Fruit fly (Drosophila melanogaster) whole organism, embryonic: Measurements from ENCODE around the gene Nmdar1.

Experiments used
- Atf3 ChIP-seq: fragments of 200-800 bp; sonication (Bioruptor generic); optimal IDR thresholded peaks from 3 replicates; lab custom pipeline; 2016; ENCODE audit warnings: missing biosample characterization, missing genetic modification characterization
- CG11695 ChIP-seq: fragments of 200-800 bp; sonication (Bioruptor generic); IDR thresholded peaks from 3 replicates; pipeline ENCODE4 v1.3.6; 2022; ENCODE audit warnings: missing biosample characterization, missing genetic modification characterization
- CG13624 ChIP-seq: fragments of 200-800 bp; sonication (Bioruptor generic); optimal IDR thresholded peaks from 2 replicates; lab custom pipeline; 2016; ENCODE audit warnings: missing biosample characterization, missing genetic modification characterization
- CG16779 ChIP-seq: fragments of 200-800 bp; sonication (Bioruptor generic); IDR thresholded peaks from 2 replicates; pipeline ENCODE4 v1.3.6; 2022; ENCODE audit warnings: missing biosample characterization, missing genetic modification characterization
- CG4328 ChIP-seq: fragments of 200-800 bp; sonication (Bioruptor generic); optimal IDR thresholded peaks from 3 replicates; lab custom pipeline; 2017; ENCODE audit warnings: missing biosample characterization, missing genetic modification reagents, missing genetic modification characterization
- Dfd ChIP-seq, 2 experiments: fragments of >200 bp; optimal IDR thresholded peaks; 2 replicates each; lab custom pipeline; 2017; ENCODE audit warnings: missing biosample characterization in 2 of 2, missing genetic modification characterization in 2 of 2
- Poxn ChIP-seq: fragments of 200-800 bp; sonication (Bioruptor generic); IDR thresholded peaks from 2 replicates; pipeline ENCODE4 v1.3.6; 2022; ENCODE audit warnings: missing biosample characterization, missing genetic modification characterization
- Ptx1 ChIP-seq: fragments of 200-800 bp; sonication (Bioruptor generic); IDR thresholded peaks from 2 replicates; pipeline ENCODE4 v1.3.6; 2022; ENCODE audit warnings: missing biosample characterization, missing genetic modification characterization
- ems ChIP-seq: fragments of 200-800 bp; sonication (Bioruptor generic); optimal IDR thresholded peaks from 3 replicates; lab custom pipeline; 2016; ENCODE audit warnings: missing biosample characterization, missing genetic modification characterization
- p53 ChIP-seq: fragments of 200-800 bp; sonication (Bioruptor generic); optimal IDR thresholded peaks from 2 replicates; lab custom pipeline; 2016; ENCODE audit warnings: missing biosample characterization, missing genetic modification characterization
- pho ChIP-seq: fragments of 200-800 bp; sonication (Bioruptor generic); optimal IDR thresholded peaks from 2 replicates; lab custom pipeline; 2016; ENCODE audit warnings: missing biosample characterization, missing genetic modification characterization
- tio ChIP-seq: fragments of 200-800 bp; sonication (Bioruptor generic); optimal IDR thresholded peaks from 2 replicates; lab custom pipeline; 2017; ENCODE audit warnings: missing biosample characterization, missing genetic modification characterization, inconsistent platforms
- vvl ChIP-seq: fragments of 200-800 bp; sonication (Bioruptor generic); IDR thresholded peaks from 2 replicates; pipeline ENCODE4 v1.3.6; 2022; ENCODE audit warnings: missing biosample characterization, missing genetic modification characterization

dm6 chr3R:5551068-5551467 is 27.9 kb upstream of the Nmdar1 start, which contains the start of gene mia:
- TF ChIP-seq Poxn (GFP tag; lab: Robert Waterston, UW) (no peak), CG4328 (GFP tag; lab: Kevin White, UChicago) (no peak), CG16779 (GFP tag; lab: Robert Waterston, UW) (no peak), Atf3 (GFP tag; lab: Kevin White, UChicago) (no peak), CG13624 (GFP tag; lab: Kevin White, UChicago) (no peak), ems (GFP tag; lab: Kevin White, UChicago) (no peak), pho (GFP tag; lab: Kevin White, UChicago) (no peak), p53 (GFP tag; lab: Kevin White, UChicago) (no peak), vvl (GFP tag; lab: Robert Waterston, UW) (no peak), CG11695 (GFP tag; lab: Robert Waterston, UW) (no peak), Ptx1 (GFP tag; lab: Robert Waterston, UW) (no peak), Dfd (GFP tag; optimal IDR thresholded peaks at IDR 0.05; lab: Kevin White, UChicago) (no peak), tio (GFP tag; lab: Kevin White, UChicago) (no peak)
